Worm (Caenorhabditis elegans) whole organism, midembryonic: ENCODE results near the gene B0303.16.
A peak's percentile ranks its signal among the peaks of the same experiment; 100 is the strongest.

Experiments
- T22C8.4 ChIP-seq: fragments of 200-800 bp; sonication (Bioruptor generic); IDR thresholded peaks from 2 replicates; pipeline ENCODE4 v1.3.6; 2022; ENCODE audit warnings: missing genetic modification characterization, missing compliant biosample characterization
- cog-1 ChIP-seq: sonication (generic microtip); optimal IDR thresholded peaks from 2 replicates; lab custom pipeline; 2016; ENCODE audit warnings: missing genetic modification characterization, missing compliant biosample characterization
- flt-1 ChIP-seq: fragments of 200-800 bp; sonication (Bioruptor generic); IDR thresholded peaks from 2 replicates; pipeline ENCODE4 v1.3.6; 2022; ENCODE audit warnings: missing genetic modification characterization, missing compliant biosample characterization
- klf-2 ChIP-seq: fragments of 200-800 bp; sonication (Bioruptor generic); conservative IDR thresholded peaks from 2 replicates; pipeline ENCODE4 v1.3.6; 2022; ENCODE audit warnings: missing genetic modification reagents, missing genetic modification characterization, missing compliant biosample characterization
- med-1 ChIP-seq: sonication (generic microtip); optimal IDR thresholded peaks from 2 replicates; lab custom pipeline; 2017; ENCODE audit warnings: missing genetic modification characterization, mild to moderate bottlenecking, missing compliant biosample characterization, antibody characterized with exemption, missing genetic modification reagents; ENCODE audit not compliant: insufficient read depth
- ref-1 ChIP-seq: fragments of 200-800 bp; sonication (Bioruptor generic); conservative IDR thresholded peaks from 2 replicates; pipeline ENCODE4 v1.3.6; 2022; ENCODE audit warnings: missing genetic modification reagents, missing genetic modification characterization, missing compliant biosample characterization
- tab-1 ChIP-seq: fragments of 200-800 bp; sonication (Bioruptor generic); IDR thresholded peaks from 2 replicates; pipeline ENCODE4 v1.3.6; 2022; ENCODE audit warnings: missing genetic modification characterization, missing compliant biosample characterization
- ztf-23 ChIP-seq: fragments of 200-800 bp; sonication (Bioruptor generic); IDR thresholded peaks from 2 replicates; pipeline ENCODE4 v1.3.6; 2022; ENCODE audit warnings: missing genetic modification reagents, missing genetic modification characterization, missing compliant biosample characterization
- ztf-29 ChIP-seq: fragments of 200-800 bp; sonication (Bioruptor generic); IDR thresholded peaks from 2 replicates; pipeline ENCODE4 v1.3.6; 2022; ENCODE audit warnings: missing genetic modification reagents, missing genetic modification characterization, missing compliant biosample characterization

B0303.16 gene

DNA sequence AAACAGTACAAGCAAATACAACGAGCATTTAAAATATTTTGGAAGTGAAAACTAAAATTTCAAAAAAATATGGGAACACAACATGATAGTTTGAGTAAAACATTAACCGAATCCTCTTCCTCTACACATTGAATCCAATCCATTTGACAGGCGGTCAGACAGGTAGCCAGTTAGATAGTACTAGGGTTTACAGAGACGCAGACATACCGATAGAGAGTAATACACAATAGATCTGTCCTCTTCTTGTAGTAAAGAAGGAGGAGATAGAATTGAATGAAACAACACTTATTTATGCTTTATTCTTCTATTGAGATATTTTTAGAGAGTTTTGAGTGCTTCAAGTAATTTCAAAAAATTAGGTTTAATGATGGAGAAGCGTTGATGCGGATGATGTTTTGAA lies 36.1 kb upstream of the B0303.16 start:
- TF ChIP-seq cog-1 (tag; lab: Kevin White, UChicago) (no peak), T22C8.4 (no peak), ztf-29 (no peak), med-1 (GFP tag; lab: Kevin White, UChicago) (no peak), ztf-23 (GFP tag; lab: Robert Waterston, UW) (no peak), klf-2 (no peak), tab-1 (GFP tag; lab: Robert Waterston, UW) (no peak), ref-1 (GFP tag; lab: Robert Waterston, UW) (no peak), flt-1 (GFP tag; lab: Robert Waterston, UW) (no peak)

DNA sequence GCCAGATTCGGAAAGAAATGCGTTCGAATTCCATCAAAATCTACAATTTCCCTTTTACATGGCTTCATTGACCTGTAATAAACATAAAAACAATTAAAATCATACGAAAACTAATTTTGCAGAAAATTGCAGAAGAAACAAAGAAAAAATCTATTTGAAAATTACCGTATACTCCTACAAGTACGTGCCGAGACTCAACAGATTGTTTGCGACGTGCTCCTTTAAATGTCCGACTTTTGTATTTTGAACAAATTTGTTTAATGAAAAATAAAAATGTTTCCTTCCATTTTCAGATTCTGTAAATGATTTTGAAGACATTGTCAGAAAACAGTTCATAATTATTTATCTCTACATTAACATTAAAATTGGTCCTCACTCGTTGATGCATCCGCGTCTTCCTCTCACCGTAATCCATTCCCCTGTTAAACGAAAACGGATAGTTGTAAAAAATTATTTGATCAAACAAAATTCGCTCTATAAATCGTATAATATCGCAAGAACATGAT lies 29.8 kb upstream of the B0303.16 start, which contains the start of gene pgl-2:
Gene pgl-2 (minus strand): TSS at position 456 of the 506 bp plus-strand sequence.
- TF ChIP-seq ztf-23 (GFP tag; lab: Robert Waterston, UW): no peak

DNA sequence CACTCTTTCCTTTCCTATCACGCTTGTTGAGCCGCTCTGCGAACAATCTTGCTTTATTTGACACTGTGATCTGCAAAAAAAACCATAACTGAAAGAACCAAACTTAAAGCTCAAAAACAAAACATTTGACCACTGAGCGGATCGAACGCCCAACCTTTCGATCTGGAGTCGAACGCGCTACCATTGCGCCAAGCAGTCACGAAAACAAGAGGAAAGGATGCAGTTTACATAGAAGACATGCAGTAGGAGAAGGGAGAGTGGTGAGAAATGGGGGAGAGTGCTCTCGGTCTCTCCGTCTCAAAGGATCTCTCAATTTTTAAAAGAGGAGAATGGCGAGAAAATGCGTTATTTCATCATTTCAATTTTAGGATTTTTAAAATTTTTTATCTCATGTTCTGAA lies 26.5 kb upstream of the B0303.16 start:
- TF ChIP-seq med-1 (GFP tag; lab: Kevin White, UChicago) (peak; percentile 84), T22C8.4 (peak; percentile 96), ref-1 (GFP tag; lab: Robert Waterston, UW) (peak; percentile 95), tab-1 (GFP tag; lab: Robert Waterston, UW) (peak; percentile 99), cog-1 (tag; lab: Kevin White, UChicago) (peak; percentile 92), ztf-29 (peak; percentile 99), ztf-23 (GFP tag; lab: Robert Waterston, UW) (peak; percentile 97), flt-1 (GFP tag; lab: Robert Waterston, UW) (peak; percentile 99), klf-2 (peak; percentile 98)

DNA sequence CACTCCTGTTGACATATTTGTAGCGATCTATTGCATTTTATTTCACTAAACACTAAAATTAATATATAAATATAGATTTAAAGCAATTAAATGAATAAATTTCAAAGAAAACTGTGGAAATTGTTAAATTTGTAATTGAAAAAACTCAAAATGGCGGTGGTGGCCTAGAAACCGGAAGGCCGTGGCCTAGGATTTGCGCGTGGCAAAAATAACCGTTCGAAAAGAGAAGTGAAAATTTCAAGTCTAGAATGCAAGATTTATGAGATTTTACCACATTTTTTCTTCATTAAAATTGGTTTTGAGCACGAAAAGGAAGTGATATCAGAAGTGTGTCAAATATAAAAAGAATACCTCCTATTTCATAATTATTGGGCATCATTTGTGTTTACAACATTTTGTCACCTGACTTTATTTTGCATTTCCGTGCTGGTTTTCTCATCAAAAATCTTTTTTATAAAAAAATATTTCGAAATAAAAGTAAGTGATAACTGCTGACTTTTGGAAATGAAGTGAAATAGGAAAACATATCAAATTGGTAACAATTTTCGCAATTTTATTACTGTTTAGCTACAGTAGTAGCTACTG lies 21.1 kb upstream of the B0303.16 start, which contains the start of gene fli-1:
Gene fli-1 (minus strand): TSS at position 58 of the 585 bp plus-strand sequence.
- TF ChIP-seq ztf-29 (no peak), T22C8.4 (no peak), ztf-23 (GFP tag; lab: Robert Waterston, UW) (no peak), ref-1 (GFP tag; lab: Robert Waterston, UW) (no peak), klf-2 (no peak), flt-1 (GFP tag; lab: Robert Waterston, UW) (no peak), med-1 (GFP tag; lab: Kevin White, UChicago) (no peak)

DNA sequence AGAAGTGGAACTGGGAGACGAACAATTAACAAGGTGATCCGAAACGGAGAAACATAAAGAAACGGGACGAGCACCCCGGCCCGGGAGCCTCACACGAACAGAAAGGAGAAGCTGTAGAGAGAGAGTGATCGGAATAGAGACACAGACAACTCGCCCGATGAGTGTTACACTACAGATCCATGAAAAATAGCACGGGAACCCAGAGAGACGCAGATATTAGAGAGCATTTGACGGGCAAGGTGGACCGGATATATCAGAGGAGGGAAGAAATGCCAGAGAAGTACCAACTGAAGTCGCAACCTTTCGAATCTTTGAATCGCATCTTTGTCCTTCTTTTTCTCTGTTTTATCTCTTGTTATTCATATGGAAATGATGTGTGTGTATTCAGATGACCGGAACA lies 20.4 kb upstream of the B0303.16 start, which contains the start of gene anmt-1:
Gene anmt-1 (plus strand): TSS at position 388 of the 400 bp plus-strand sequence.
- TF ChIP-seq ref-1 (GFP tag; lab: Robert Waterston, UW) (no peak), klf-2 (no peak), ztf-29 (no peak), tab-1 (GFP tag; lab: Robert Waterston, UW) (no peak), cog-1 (tag; lab: Kevin White, UChicago) (no peak)

DNA sequence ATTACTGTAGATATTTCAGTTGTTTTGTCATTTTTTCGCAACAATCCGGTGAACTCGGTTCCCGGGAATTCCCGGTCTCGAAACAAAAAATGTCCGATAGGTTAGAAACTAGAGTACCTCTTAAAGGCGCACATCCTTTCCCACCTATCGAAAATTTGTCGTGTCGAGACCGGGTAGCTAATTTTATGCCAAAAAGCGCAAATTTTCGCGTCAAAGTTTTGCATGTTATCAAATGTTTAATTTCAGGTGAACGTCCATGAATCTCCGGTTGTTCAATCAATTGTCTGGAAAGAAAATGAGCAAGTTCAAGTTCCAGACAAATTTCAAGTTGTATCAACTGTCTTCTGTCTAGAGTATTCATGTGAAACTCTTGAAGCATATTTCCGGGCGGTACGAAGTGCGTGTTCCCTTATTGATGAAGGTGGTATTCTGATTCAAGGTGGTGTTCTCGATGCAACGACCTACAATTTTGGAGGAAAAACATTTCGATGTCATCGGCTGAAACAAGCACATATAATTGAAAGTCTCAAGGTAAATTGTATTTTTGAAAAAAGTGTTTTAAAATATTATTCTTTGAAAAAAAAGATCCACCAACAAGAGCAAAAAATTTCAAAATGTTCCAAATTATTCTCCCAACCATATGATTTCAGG lies 19.1 kb upstream of the B0303.16 start:
- TF ChIP-seq klf-2: no peak
- no peak for TF ChIP-seq flt-1 (GFP tag; lab: Robert Waterston, UW)
- no peak for TF ChIP-seq ztf-23 (GFP tag; lab: Robert Waterston, UW)
- no peak for TF ChIP-seq ztf-29
- no peak for TF ChIP-seq tab-1 (GFP tag; lab: Robert Waterston, UW)
- TF ChIP-seq cog-1 (tag; lab: Kevin White, UChicago): no peak
- TF ChIP-seq ref-1 (GFP tag; lab: Robert Waterston, UW): no peak
- no peak for TF ChIP-seq T22C8.4
- no peak for TF ChIP-seq med-1 (GFP tag; lab: Kevin White, UChicago)

DNA sequence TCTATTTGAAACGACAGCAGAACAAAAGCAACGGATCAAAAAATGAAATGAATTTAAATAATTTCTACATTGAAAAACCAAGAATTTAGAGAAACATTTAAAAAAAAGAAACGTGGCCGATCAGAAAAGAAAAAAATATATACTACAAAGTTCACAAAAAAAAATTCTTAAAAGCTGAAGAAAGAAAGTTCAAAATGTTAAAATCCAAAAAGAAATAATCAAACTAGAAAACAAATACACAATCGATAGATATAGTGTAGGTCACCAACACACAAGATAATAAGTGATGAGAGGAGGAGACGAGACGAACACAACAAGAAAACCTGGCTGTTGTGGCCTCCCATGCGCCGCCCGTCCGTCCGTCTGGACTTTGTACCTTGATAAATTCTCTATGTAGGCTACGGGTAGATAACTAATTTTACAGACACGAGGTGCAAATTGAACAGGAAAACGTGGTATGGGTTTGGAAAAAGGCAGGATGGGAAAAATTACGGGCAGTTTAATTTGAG lies 16.4 kb upstream of the B0303.16 start, which contains the start of gene hadb-1:
Gene hadb-1 (minus strand): TSS at position 51 of the 509 bp plus-strand sequence.
- TF ChIP-seq tab-1 (GFP tag; lab: Robert Waterston, UW): no peak
- no peak for TF ChIP-seq ref-1 (GFP tag; lab: Robert Waterston, UW)

DNA sequence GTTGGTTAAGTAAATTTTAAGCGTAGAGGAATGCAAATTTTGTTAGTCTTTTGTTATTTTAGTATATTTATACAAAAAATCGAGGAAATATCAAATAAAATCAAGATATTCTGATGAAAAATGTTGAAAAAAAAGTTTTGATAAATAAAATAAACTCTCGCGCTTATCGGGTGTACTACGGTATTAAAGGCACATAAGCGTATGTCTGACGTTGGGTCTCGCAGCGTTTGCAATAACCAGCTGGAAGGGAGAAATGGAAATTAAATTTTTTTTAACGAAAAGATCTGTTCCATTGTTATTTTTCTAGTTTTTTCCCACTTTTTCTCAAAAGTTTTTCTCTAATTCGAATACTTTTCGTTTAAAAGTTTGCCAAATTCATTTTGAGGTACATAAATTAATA lies 15.7 kb upstream of the B0303.16 start:
- no peak for TF ChIP-seq T22C8.4
- TF ChIP-seq cog-1 (tag; lab: Kevin White, UChicago): no peak

DNA sequence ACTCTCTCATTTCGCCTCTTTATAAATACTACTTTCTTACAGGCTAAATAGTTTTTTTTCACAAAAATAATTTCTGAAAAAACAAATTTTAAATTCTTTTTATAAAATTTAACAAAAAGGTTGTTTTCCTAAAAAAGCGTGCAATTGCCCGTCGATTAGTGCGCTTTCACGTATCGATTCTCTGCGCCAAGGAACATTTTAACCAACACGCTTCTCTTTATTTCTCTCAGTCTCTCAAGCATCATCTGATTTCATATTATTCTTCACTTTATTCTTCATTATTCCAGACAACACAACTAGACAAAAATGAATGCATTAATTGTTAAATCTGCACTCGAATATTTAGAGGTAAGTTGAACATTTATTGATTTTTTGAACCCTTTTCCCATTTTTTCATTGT lies 15.2 kb upstream of the B0303.16 start, which contains the start of gene B0303.4:
Gene B0303.4 (plus strand): TSS at position 196 of the 400 bp plus-strand sequence.
- TF ChIP-seq cog-1 (tag; lab: Kevin White, UChicago) (no peak), tab-1 (GFP tag; lab: Robert Waterston, UW) (no peak), klf-2 (no peak), flt-1 (GFP tag; lab: Robert Waterston, UW) (no peak), ztf-23 (GFP tag; lab: Robert Waterston, UW) (no peak), T22C8.4 (peak; percentile 67), ztf-29 (no peak), ref-1 (GFP tag; lab: Robert Waterston, UW) (no peak)

DNA sequence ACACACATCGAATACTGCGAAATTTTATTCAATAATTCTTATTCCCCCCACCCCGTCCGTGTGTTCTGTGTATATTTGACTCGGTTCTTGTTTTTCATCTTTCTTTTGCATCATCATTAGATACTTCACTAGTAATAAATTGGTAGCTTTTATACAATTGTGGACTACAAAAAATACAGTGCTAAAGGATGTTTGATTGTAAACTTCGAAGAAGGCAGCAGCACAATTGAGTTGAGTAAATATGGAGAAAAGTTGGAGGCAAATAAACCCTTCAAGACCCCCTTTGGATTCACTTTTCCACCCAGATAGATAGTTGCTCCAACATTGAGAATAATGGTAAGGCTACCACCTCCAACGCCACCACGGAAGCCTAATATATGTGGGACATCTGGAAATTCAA lies 11.5 kb upstream of the B0303.16 start, which contains the start of gene B0303.7:
Gene B0303.7 (plus strand): TSS at position 301 of the 400 bp plus-strand sequence.
- TF ChIP-seq ref-1 (GFP tag; lab: Robert Waterston, UW) (no peak), med-1 (GFP tag; lab: Kevin White, UChicago) (no peak), tab-1 (GFP tag; lab: Robert Waterston, UW) (no peak), ztf-29 (no peak), klf-2 (no peak), ztf-23 (GFP tag; lab: Robert Waterston, UW) (no peak)
